Worm (Caenorhabditis elegans) whole organism, L4 larva: Measurements from ENCODE around the gene Y43F8C.11.
"Not testable (repeated sequence)": the region's sequence is repeated elsewhere in the genome, so short reads cannot be mapped to it uniquely, and the experiment has no call there.

ENCODE experiments used
- lin-39 ChIP-seq: fragments of 150-350 bp; optimal IDR thresholded peaks from 2 replicates; lab custom pipeline; 2014; ENCODE audit warnings: missing biosample characterization, missing genetic modification reagents, missing genetic modification characterization
- nhr-237 ChIP-seq: sonication (generic microtip); optimal IDR thresholded peaks from 2 replicates; lab custom pipeline; 2017; ENCODE audit warnings: missing biosample characterization, missing genetic modification characterization
- pqm-1 ChIP-seq: sonication (generic microtip); optimal IDR thresholded peaks from 2 replicates; lab custom pipeline; 2017; ENCODE audit warnings: missing biosample characterization, missing genetic modification characterization
- unc-62 ChIP-seq, 3 experiments: fragments of 150-350 bp in 1 of 3; sonication (generic microtip); optimal IDR thresholded peaks in 2 of 3; peaks in 1 of 3; 1 replicate in 1 of 3; 2 replicates in 2 of 3; lab custom pipeline; 2014 to 2017; ENCODE audit warnings: missing biosample characterization in 3 of 3, missing genetic modification characterization in 3 of 3, missing genetic modification reagents in 3 of 3, missing genotype in 1 of 3

DNA sequence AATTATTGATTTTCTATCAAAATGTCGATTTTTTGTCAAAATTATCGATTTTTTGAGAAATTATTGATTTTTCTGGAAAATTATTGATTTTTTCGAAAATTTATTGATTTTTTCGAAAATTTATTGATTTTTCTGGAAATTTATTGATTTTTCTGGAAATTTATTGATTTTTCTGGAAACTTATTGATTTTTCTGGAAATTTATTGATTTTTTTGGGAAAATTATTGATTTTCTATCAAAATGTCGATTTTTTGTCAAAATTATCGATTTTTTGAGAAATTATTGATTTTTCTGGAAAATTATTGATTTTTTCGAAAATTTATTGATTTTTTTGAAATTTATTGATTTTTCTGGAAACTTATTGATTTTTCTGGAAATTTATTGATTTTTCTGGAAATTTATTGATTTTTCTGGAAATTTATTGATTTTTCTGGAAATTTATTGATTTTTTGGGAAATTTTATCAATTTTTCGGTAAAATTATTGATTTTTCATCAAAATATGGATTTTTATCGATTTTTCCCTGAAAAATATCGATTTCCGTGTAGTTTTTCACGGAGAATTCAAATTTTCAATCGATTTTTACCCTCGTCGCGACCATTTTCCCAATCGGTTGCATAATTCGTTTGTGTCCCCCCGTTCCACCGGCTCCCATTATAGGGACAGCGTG lies 34.4 kb upstream of the Y43F8C.11 start:
- not testable (repeated sequence) for TF ChIP-seq pqm-1; unc-62 (GFP tag; optimal IDR thresholded peaks at IDR 0.05 in 1 of 2; lab: Kevin White, UChicago); unc-62 (tag; optimal IDR thresholded peaks at IDR 0.05; lab: Kevin White, UChicago); nhr-237 (tag; lab: Kevin White, UChicago); lin-39 (tag; lab: Kevin White, UChicago)
